Fruit fly (Drosophila melanogaster) whole organism, embryonic: Measurements from ENCODE around the gene cdi.

ENCODE experiments used
- CG10366 ChIP-seq: fragments of 200-800 bp; sonication (Bioruptor generic); IDR thresholded peaks from 2 replicates; pipeline ENCODE4 v1.3.6; 2022; ENCODE audit warnings: missing biosample characterization, missing genetic modification characterization
- CG12104 ChIP-seq: fragments of 200-800 bp; sonication (Bioruptor generic); optimal IDR thresholded peaks from 3 replicates; lab custom pipeline; 2016; ENCODE audit warnings: missing biosample characterization, missing genetic modification characterization
- CG12236 ChIP-seq: fragments of 200-800 bp; sonication (Bioruptor generic); optimal IDR thresholded peaks from 2 replicates; lab custom pipeline; 2016; ENCODE audit warnings: missing biosample characterization, missing genetic modification characterization
- CG12659 ChIP-seq: fragments of 200-800 bp; sonication (Bioruptor generic); optimal IDR thresholded peaks from 3 replicates; lab custom pipeline; 2017; ENCODE audit warnings: mild to moderate bottlenecking, missing biosample characterization, missing genetic modification reagents, missing genetic modification characterization
- CG15011 ChIP-seq: fragments of 200-800 bp; sonication (Bioruptor generic); optimal IDR thresholded peaks from 3 replicates; lab custom pipeline; 2018; ENCODE audit warnings: missing biosample characterization, mild to moderate bottlenecking, missing genetic modification characterization
- CG17186 ChIP-seq: fragments of 200-800 bp; sonication (Bioruptor generic); optimal IDR thresholded peaks from 3 replicates; lab custom pipeline; 2017; ENCODE audit warnings: missing biosample characterization, missing genetic modification reagents, missing genetic modification characterization
- CG17359 ChIP-seq: fragments of 200-800 bp; sonication (Bioruptor generic); optimal IDR thresholded peaks from 3 replicates; lab custom pipeline; 2018; ENCODE audit warnings: missing biosample characterization, mild to moderate bottlenecking, missing genetic modification characterization, moderate library complexity
- CG17612 ChIP-seq: fragments of 200-800 bp; sonication (Bioruptor generic); IDR thresholded peaks from 2 replicates; pipeline ENCODE4 v1.3.6; 2022; ENCODE audit warnings: missing biosample characterization, missing genetic modification characterization
- CG1792 ChIP-seq: fragments of 200-800 bp; sonication (Bioruptor generic); optimal IDR thresholded peaks from 2 replicates; lab custom pipeline; 2016; ENCODE audit warnings: missing biosample characterization, missing genetic modification characterization
- CG30431 ChIP-seq: fragments of 200-800 bp; sonication (Bioruptor generic); optimal IDR thresholded peaks from 2 replicates; lab custom pipeline; 2017; ENCODE audit warnings: missing biosample characterization, missing genetic modification characterization
- CG31441 ChIP-seq: fragments of 200-800 bp; sonication (Bioruptor generic); IDR thresholded peaks from 2 replicates; pipeline ENCODE4 v1.3.6; 2022; ENCODE audit warnings: missing biosample characterization, missing genetic modification characterization
- CG34224 ChIP-seq: fragments of 200-800 bp; sonication (Bioruptor generic); IDR thresholded peaks from 3 replicates; pipeline ENCODE4 v1.3.6; 2022; ENCODE audit warnings: missing biosample characterization, missing genetic modification characterization; ENCODE audit not compliant: partially characterized antibody
- CG5953 ChIP-seq: fragments of 200-800 bp; sonication (Bioruptor generic); IDR thresholded peaks from 2 replicates; pipeline ENCODE4 v1.3.6; 2022; ENCODE audit warnings: missing biosample characterization, missing genetic modification characterization
- CG6175 ChIP-seq: fragments of 200-800 bp; sonication (Bioruptor generic); IDR thresholded peaks from 3 replicates; pipeline ENCODE4 v1.3.6; 2022; ENCODE audit warnings: missing biosample characterization, missing genetic modification characterization
- CG7745 ChIP-seq: fragments of 200-800 bp; sonication (Bioruptor generic); optimal IDR thresholded peaks from 2 replicates; lab custom pipeline; 2018; ENCODE audit warnings: missing biosample characterization, mild to moderate bottlenecking, missing genetic modification characterization, moderate library complexity
- CG8359 ChIP-seq: fragments of 200-800 bp; sonication (Bioruptor generic); optimal IDR thresholded peaks from 2 replicates; lab custom pipeline; 2017; ENCODE audit warnings: missing biosample characterization, mild to moderate bottlenecking, missing genetic modification characterization, borderline replicate concordance
- CG9797 ChIP-seq: fragments of 200-800 bp; sonication (Bioruptor generic); optimal IDR thresholded peaks from 3 replicates; lab custom pipeline; 2018; ENCODE audit warnings: missing biosample characterization, mild to moderate bottlenecking, missing genetic modification characterization
- Dref ChIP-seq: fragments of 200-800 bp; sonication (Bioruptor generic); IDR thresholded peaks from 2 replicates; pipeline ENCODE4 v1.3.6; 2022; ENCODE audit warnings: missing biosample characterization, missing genetic modification characterization
- E2f2 ChIP-seq: fragments of 200-800 bp; sonication (Bioruptor generic); IDR thresholded peaks from 2 replicates; pipeline ENCODE4 v1.3.6; 2022; ENCODE audit warnings: missing biosample characterization, missing genetic modification characterization
- Ets97D ChIP-seq: fragments of 200-800 bp; sonication (Bioruptor generic); optimal IDR thresholded peaks from 3 replicates; lab custom pipeline; 2016; ENCODE audit warnings: missing biosample characterization, missing genetic modification characterization
- Hand ChIP-seq: fragments of 200-800 bp; sonication (Bioruptor generic); optimal IDR thresholded peaks from 2 replicates; lab custom pipeline; 2017; ENCODE audit warnings: mild to moderate bottlenecking, missing biosample characterization, missing genetic modification reagents, missing genetic modification characterization
- HmgZ ChIP-seq: fragments of 200-800 bp; sonication (Bioruptor generic); optimal IDR thresholded peaks from 2 replicates; lab custom pipeline; 2018; ENCODE audit warnings: missing biosample characterization, mild to moderate bottlenecking, missing genetic modification characterization
- MESR4 ChIP-seq: fragments of 200-800 bp; sonication (Bioruptor generic); optimal IDR thresholded peaks from 2 replicates; lab custom pipeline; 2018; ENCODE audit warnings: missing biosample characterization, mild to moderate bottlenecking, missing genetic modification characterization, moderate library complexity
- Max ChIP-seq: fragments of 200-800 bp; sonication (Bioruptor generic); optimal IDR thresholded peaks from 2 replicates; lab custom pipeline; 2016; ENCODE audit warnings: missing biosample characterization, mild to moderate bottlenecking, missing genetic modification characterization
- NC2α ChIP-seq: fragments of 200-800 bp; sonication (Bioruptor generic); optimal IDR thresholded peaks from 2 replicates; lab custom pipeline; 2016; ENCODE audit warnings: missing biosample characterization, missing genetic modification characterization
- NC2β ChIP-seq: fragments of 200-800 bp; sonication (Bioruptor generic); optimal IDR thresholded peaks from 2 replicates; lab custom pipeline; 2016; ENCODE audit warnings: missing biosample characterization, missing genetic modification characterization
- Nf-YB ChIP-seq: fragments of 200-800 bp; sonication (Bioruptor generic); optimal IDR thresholded peaks from 3 replicates; lab custom pipeline; 2019; ENCODE audit warnings: missing biosample characterization, mild to moderate bottlenecking, missing genetic modification characterization, moderate library complexity
- ewg ChIP-seq: fragments of 200-800 bp; sonication (Bioruptor generic); optimal IDR thresholded peaks from 3 replicates; lab custom pipeline; 2017; ENCODE audit warnings: mild to moderate bottlenecking, missing biosample characterization, missing genetic modification reagents, missing genetic modification characterization
- fu2 ChIP-seq: fragments of 200-800 bp; sonication (Bioruptor generic); optimal IDR thresholded peaks from 2 replicates; lab custom pipeline; 2016; ENCODE audit warnings: missing biosample characterization, missing genetic modification characterization
- gsb-n ChIP-seq: fragments of 200-800 bp; sonication (Bioruptor generic); optimal IDR thresholded peaks from 3 replicates; lab custom pipeline; 2018; ENCODE audit warnings: missing biosample characterization, mild to moderate bottlenecking, missing genetic modification characterization
- gt ChIP-seq: fragments of 200-800 bp; sonication (Bioruptor generic); IDR thresholded peaks from 2 replicates; pipeline ENCODE4 v1.3.6; 2022; ENCODE audit warnings: missing biosample characterization, missing genetic modification characterization
- hb ChIP-seq: fragments of 200-800 bp; sonication (Bioruptor generic); IDR thresholded peaks from 3 replicates; pipeline ENCODE4 v1.3.6; 2022; ENCODE audit warnings: missing biosample characterization, missing genetic modification characterization; ENCODE audit not compliant: partially characterized antibody
- ken ChIP-seq: fragments of 200-800 bp; sonication (Bioruptor generic); IDR thresholded peaks from 3 replicates; pipeline ENCODE4 v1.3.6; 2022; ENCODE audit warnings: missing biosample characterization, missing genetic modification characterization
- knrl ChIP-seq: fragments of 200-800 bp; sonication (Bioruptor generic); IDR thresholded peaks from 3 replicates; pipeline ENCODE4 v1.3.6; 2022; ENCODE audit warnings: missing biosample characterization, missing genetic modification characterization; ENCODE audit not compliant: partially characterized antibody
- lov ChIP-seq, 2 experiments: fragments of 200-800 bp in 1 of 2; fragments of >200 bp in 1 of 2; sonication (Bioruptor generic) in 1 of 2; IDR thresholded peaks in 1 of 2; optimal IDR thresholded peaks in 1 of 2; 2 replicates in 1 of 2; 3 replicates in 1 of 2; pipeline versions ENCODE4 v1.3.6 to Lab custom; 2017 to 2022; ENCODE audit warnings: missing biosample characterization in 1 of 2, missing genetic modification characterization in 1 of 2
- mirr ChIP-seq: fragments of 200-800 bp; sonication (Bioruptor generic); optimal IDR thresholded peaks from 3 replicates; lab custom pipeline; 2018; ENCODE audit warnings: missing biosample characterization, mild to moderate bottlenecking, missing genetic modification characterization
- nau ChIP-seq: fragments of 200-800 bp; sonication (Bioruptor generic); optimal IDR thresholded peaks from 3 replicates; lab custom pipeline; 2017; ENCODE audit warnings: missing biosample characterization, mild to moderate bottlenecking, missing genetic modification characterization, missing genetic modification reagents
- pan ChIP-seq, 4 experiments: fragments of >200 bp in 3 of 4; fragments of 200-800 bp in 1 of 4; sonication (Bioruptor generic) in 1 of 4; optimal IDR thresholded peaks in 3 of 4; IDR thresholded peaks in 1 of 4; 2 replicates each; pipeline versions ENCODE4 v1.3.6 to Lab custom; 2017 to 2022; ENCODE audit warnings: missing biosample characterization in 2 of 4, missing genetic modification characterization in 2 of 4, mixed read lengths in 1 of 4
- pita ChIP-seq: fragments of 200-800 bp; sonication (Bioruptor generic); optimal IDR thresholded peaks from 2 replicates; lab custom pipeline; 2017; ENCODE audit warnings: missing biosample characterization, mild to moderate bottlenecking, missing genetic modification characterization
- prd ChIP-seq, 3 experiments: fragments of >200 bp in 2 of 3; fragments of 200-800 bp in 1 of 3; sonication (Bioruptor generic) in 1 of 3; optimal IDR thresholded peaks in 2 of 3; IDR thresholded peaks in 1 of 3; 2 replicates in 2 of 3; 3 replicates in 1 of 3; pipeline versions ENCODE4 v1.3.6 to Lab custom; 2017 to 2022; ENCODE audit warnings: missing biosample characterization in 1 of 3, missing genetic modification characterization in 1 of 3
- sc ChIP-seq, 3 experiments: fragments of >200 bp in 2 of 3; fragments of 200-800 bp in 1 of 3; sonication (Bioruptor generic) in 1 of 3; optimal IDR thresholded peaks; 2 replicates in 2 of 3; 3 replicates in 1 of 3; lab custom pipeline; 2017; ENCODE audit warnings: mild to moderate bottlenecking in 1 of 3, missing biosample characterization in 1 of 3, missing genetic modification characterization in 1 of 3, missing genetic modification reagents in 1 of 3
- slp2 ChIP-seq: fragments of 200-800 bp; sonication (Bioruptor generic); optimal IDR thresholded peaks from 2 replicates; lab custom pipeline; 2016; ENCODE audit warnings: missing biosample characterization, missing genetic modification characterization
- sna ChIP-seq: fragments of 200-800 bp; sonication (Bioruptor generic); IDR thresholded peaks from 2 replicates; pipeline ENCODE4 v1.3.6; 2022; ENCODE audit warnings: missing biosample characterization, missing genetic modification characterization; ENCODE audit not compliant: partially characterized antibody
- stwl ChIP-seq: fragments of 200-800 bp; sonication (Bioruptor generic); optimal IDR thresholded peaks from 3 replicates; lab custom pipeline; 2018; ENCODE audit warnings: missing biosample characterization, mild to moderate bottlenecking, missing genetic modification characterization, moderate library complexity
- tna ChIP-seq: fragments of 200-800 bp; sonication (Bioruptor generic); IDR thresholded peaks from 2 replicates; pipeline ENCODE4 v1.3.6; 2022; ENCODE audit warnings: missing biosample characterization, missing genetic modification characterization; ENCODE audit not compliant: partially characterized antibody
- toy ChIP-seq: fragments of 200-800 bp; sonication (Bioruptor generic); IDR thresholded peaks from 2 replicates; pipeline ENCODE4 v1.3.6; 2022; ENCODE audit warnings: missing biosample characterization, missing genetic modification characterization
- ttk ChIP-seq: fragments of 200-800 bp; sonication (Bioruptor generic); IDR thresholded peaks from 2 replicates; pipeline ENCODE4 v2.1.2; 2022; ENCODE audit warnings: missing biosample characterization, missing genetic modification characterization
- vvl ChIP-seq: fragments of 200-800 bp; sonication (Bioruptor generic); IDR thresholded peaks from 2 replicates; pipeline ENCODE4 v1.3.6; 2022; ENCODE audit warnings: missing biosample characterization, missing genetic modification characterization

cdi gene

DNA sequence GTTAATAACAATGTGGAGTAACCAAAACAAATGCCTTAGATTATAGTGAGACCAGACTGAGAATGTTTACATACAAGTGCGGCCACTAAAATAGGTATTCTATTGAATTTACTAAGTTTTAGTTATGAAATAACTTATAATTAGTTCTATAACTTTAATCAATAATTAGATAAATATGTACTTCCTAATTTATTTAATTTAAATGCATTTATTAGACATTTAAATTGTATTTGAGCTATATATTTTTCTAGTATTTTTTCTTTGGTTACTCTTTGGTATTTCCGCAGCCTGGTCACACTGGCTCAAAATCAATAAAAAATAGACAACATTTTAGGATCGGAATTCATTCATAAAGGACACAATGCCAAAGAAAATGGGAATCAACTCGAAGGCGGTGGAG lies 62.9 kb downstream of the cdi start, which contains the start of the genes Prp18 and CG6013 (continued):
- TF ChIP-seq CG31441 (GFP tag; lab: Robert Waterston, UW) (peak; percentile 75), ken (GFP tag; lab: Robert Waterston, UW) (no peak), CG17612 (GFP tag; lab: Robert Waterston, UW) (no peak), nau (no peak), CG9797 (GFP tag; lab: Kevin White, UChicago) (peak; percentile 71), CG10366 (no peak), stwl (tag; lab: Kevin White, UChicago) (peak; percentile 82), NC2α (GFP tag; lab: Kevin White, UChicago) (no peak), CG17359 (tag; lab: Kevin White, UChicago) (peak; percentile 54), CG5953 (GFP tag; lab: Robert Waterston, UW) (no peak), slp2 (GFP tag; lab: Kevin White, UChicago) (no peak), Hand (no peak), CG12236 (no peak), CG30431 (GFP tag; lab: Kevin White, UChicago) (no peak), sna (GFP tag; lab: Robert Waterston, UW) (no peak), Dref (GFP tag; lab: Robert Waterston, UW) (no peak), CG17186 (GFP tag; lab: Kevin White, UChicago) (no peak), CG12659 (peak; percentile 60), ttk (GFP tag; lab: Robert Waterston, UW) (no peak), CG34224 (no peak), knrl (GFP tag; lab: Robert Waterston, UW) (no peak), CG12104 (peak; percentile 69), ewg (GFP tag; lab: Kevin White, UChicago) (no peak), CG15011 (GFP tag; lab: Kevin White, UChicago) (no peak), toy (no peak), fu2 (GFP tag; lab: Kevin White, UChicago) (no peak), Nf-YB (GFP tag; lab: Kevin White, UChicago) (peak; percentile 44), CG1792 (GFP tag; lab: Kevin White, UChicago) (no peak), MESR4 (no peak), hb (GFP tag; lab: Robert Waterston, UW) (no peak), E2f2 (GFP tag; lab: Robert Waterston, UW) (no peak), pita (GFP tag; lab: Kevin White, UChicago) (no peak), CG8359 (no peak), lov (optimal IDR thresholded peaks at IDR 0.05; lab: Kevin White, UChicago) (no peak), lov (GFP tag; IDR thresholded peaks at IDR 0.05; lab: Robert Waterston, UW) (no peak), pan (optimal IDR thresholded peaks at IDR 0.05; lab: Kevin White, UChicago) (no peak), pan (GFP tag; optimal IDR thresholded peaks at IDR 0.05 in 1 of 2, IDR thresholded peaks at IDR 0.05 in 1 of 2) (peak in 1 of 2 experiments; percentile 56), Ets97D (no peak), HmgZ (tag; lab: Kevin White, UChicago) (peak; percentile 49), gsb-n (tag; lab: Kevin White, UChicago) (peak; percentile 74), tna (GFP tag; lab: Robert Waterston, UW) (no peak), Max (GFP tag; lab: Kevin White, UChicago) (no peak), vvl (peak; percentile 32; the same call in 1 of the 2 replicates), gt (GFP tag; lab: Robert Waterston, UW) (no peak), mirr (GFP tag; lab: Kevin White, UChicago) (no peak), CG7745 (tag; lab: Kevin White, UChicago) (no peak), prd (optimal IDR thresholded peaks at IDR 0.05; lab: Kevin White, UChicago) (no peak), prd (GFP tag; IDR thresholded peaks at IDR 0.05; lab: Robert Waterston, UW) (peak; percentile 40; the same call in 1 of the 3 replicates), CG6175 (GFP tag; lab: Robert Waterston, UW) (no peak), sc (optimal IDR thresholded peaks at IDR 0.05; lab: Kevin White, UChicago) (no peak), sc (GFP tag; optimal IDR thresholded peaks at IDR 0.05; lab: Kevin White, UChicago) (no peak), NC2β (GFP tag; lab: Kevin White, UChicago) (no peak)
